Worm (Caenorhabditis elegans) whole organism, mixed stage, embryonic: Measurements from ENCODE around the gene psmd-9.

Experiments
- bed-3 ChIP-seq: fragments of 200-800 bp; sonication (Bioruptor generic); optimal IDR thresholded peaks from 3 replicates; lab custom pipeline; 2018; ENCODE audit warnings: mild to moderate bottlenecking, missing genetic modification characterization, moderate library complexity, missing compliant biosample characterization
- blmp-1 ChIP-seq: fragments of 150-350 bp; optimal IDR thresholded peaks from 2 replicates; lab custom pipeline; 2014; ENCODE audit warnings: missing biosample characterization, missing genetic modification characterization
- ceh-39 ChIP-seq: fragments of 150-350 bp; optimal IDR thresholded peaks from 2 replicates; lab custom pipeline; 2014; ENCODE audit warnings: missing biosample characterization, missing genetic modification characterization
- ceh-43 ChIP-seq: fragments of 200-800 bp; sonication (Bioruptor generic); optimal IDR thresholded peaks from 2 replicates; lab custom pipeline; 2018; ENCODE audit warnings: mild to moderate bottlenecking, missing genetic modification characterization, moderate library complexity, missing compliant biosample characterization
- ceh-83 ChIP-seq: fragments of 200-800 bp; sonication (Bioruptor generic); optimal IDR thresholded peaks from 2 replicates; lab custom pipeline; 2018; ENCODE audit warnings: mild to moderate bottlenecking, missing genetic modification characterization, missing compliant biosample characterization
- ces-1 ChIP-seq: fragments of 150-350 bp; optimal IDR thresholded peaks from 2 replicates; lab custom pipeline; 2014; ENCODE audit warnings: missing biosample characterization, missing genetic modification reagents, missing genetic modification characterization
- cnd-1 ChIP-seq: fragments of 200-800 bp; sonication (Bioruptor generic); optimal IDR thresholded peaks from 2 replicates; lab custom pipeline; 2018; ENCODE audit warnings: mild to moderate bottlenecking, missing genetic modification characterization, missing compliant biosample characterization
- drap-1 ChIP-seq: fragments of 200-800 bp; sonication (Bioruptor generic); optimal IDR thresholded peaks from 3 replicates; lab custom pipeline; 2018; ENCODE audit warnings: mild to moderate bottlenecking, missing genetic modification characterization, missing compliant biosample characterization
- elt-1 ChIP-seq: sonication (generic microtip); optimal IDR thresholded peaks from 2 replicates; lab custom pipeline; 2017; ENCODE audit warnings: missing genetic modification characterization, mild to moderate bottlenecking, missing compliant biosample characterization, antibody characterized with exemption, moderate library complexity, borderline replicate concordance; ENCODE audit not compliant: insufficient read depth
- elt-3 ChIP-seq: fragments of 150-350 bp; optimal IDR thresholded peaks from 2 replicates; lab custom pipeline; 2014; ENCODE audit warnings: missing biosample characterization, missing genetic modification characterization
- flh-1 ChIP-seq: fragments of 200-800 bp; sonication (Bioruptor generic); optimal IDR thresholded peaks from 2 replicates; lab custom pipeline; 2018; ENCODE audit warnings: mild to moderate bottlenecking, missing genetic modification characterization, moderate library complexity, missing compliant biosample characterization
- ham-2 ChIP-seq: fragments of 200-800 bp; sonication (Bioruptor generic); optimal IDR thresholded peaks from 2 replicates; lab custom pipeline; 2018; ENCODE audit warnings: mild to moderate bottlenecking, missing genetic modification characterization, missing compliant biosample characterization
- hlh-1 ChIP-seq: fragments of 150-350 bp; optimal IDR thresholded peaks from 2 replicates; lab custom pipeline; 2014; ENCODE audit warnings: missing biosample characterization, missing genetic modification reagents, missing genetic modification characterization
- lin-32 ChIP-seq: fragments of 200-800 bp; sonication (Bioruptor generic); optimal IDR thresholded peaks from 2 replicates; lab custom pipeline; 2018; ENCODE audit warnings: mild to moderate bottlenecking, missing genetic modification characterization, missing compliant biosample characterization
- lsy-2 ChIP-seq: fragments of 150-350 bp; optimal IDR thresholded peaks from 2 replicates; lab custom pipeline; 2014; ENCODE audit warnings: missing biosample characterization, missing genetic modification characterization
- mls-2 ChIP-seq: sonication (generic microtip); optimal IDR thresholded peaks from 2 replicates; lab custom pipeline; 2016; ENCODE audit warnings: mild to moderate bottlenecking, missing genetic modification characterization, moderate library complexity, missing compliant biosample characterization
- nhr-12 ChIP-seq: fragments of 150-350 bp; optimal IDR thresholded peaks from 2 replicates; lab custom pipeline; 2014; ENCODE audit warnings: missing biosample characterization, missing genetic modification characterization
- nhr-2 ChIP-seq: fragments of 150-350 bp; optimal IDR thresholded peaks from 2 replicates; lab custom pipeline; 2014; ENCODE audit warnings: missing biosample characterization, missing genetic modification characterization
- nhr-237 ChIP-seq: fragments of 150-350 bp; optimal IDR thresholded peaks from 2 replicates; lab custom pipeline; 2014; ENCODE audit warnings: missing biosample characterization, missing genetic modification characterization
- nhr-28 ChIP-seq: fragments of 150-350 bp; optimal IDR thresholded peaks from 2 replicates; lab custom pipeline; 2014; ENCODE audit warnings: missing biosample characterization, missing genetic modification characterization
- sem-2 ChIP-seq: fragments of 200-800 bp; sonication (Bioruptor generic); optimal IDR thresholded peaks from 2 replicates; lab custom pipeline; 2018; ENCODE audit warnings: mild to moderate bottlenecking, missing genetic modification characterization, missing compliant biosample characterization
- snpc-4 ChIP-seq: fragments of 150-350 bp; optimal IDR thresholded peaks from 2 replicates; lab custom pipeline; 2014; ENCODE audit warnings: missing biosample characterization, missing genetic modification characterization
- tbx-8 ChIP-seq: fragments of 200-800 bp; sonication (Bioruptor generic); optimal IDR thresholded peaks from 2 replicates; lab custom pipeline; 2018; ENCODE audit warnings: mild to moderate bottlenecking, missing genetic modification characterization, moderate library complexity, missing compliant biosample characterization
- unc-39 ChIP-seq: fragments of 150-350 bp; optimal IDR thresholded peaks from 2 replicates; lab custom pipeline; 2014; ENCODE audit warnings: missing biosample characterization, missing genetic modification characterization
- unc-62 ChIP-seq: fragments of 150-350 bp; optimal IDR thresholded peaks from 2 replicates; lab custom pipeline; 2014; ENCODE audit warnings: missing biosample characterization, missing genetic modification reagents, missing genetic modification characterization
- zip-8 ChIP-seq: fragments of 150-350 bp; optimal IDR thresholded peaks from 2 replicates; lab custom pipeline; 2014; ENCODE audit warnings: missing biosample characterization, missing genetic modification characterization
- ztf-11 ChIP-seq: fragments of 150-350 bp; optimal IDR thresholded peaks from 2 replicates; lab custom pipeline; 2014; ENCODE audit warnings: missing biosample characterization, missing genetic modification characterization

Gene psmd-9

ce11 chrII:6888661-6889579 is 13.0 kb upstream of the psmd-9 start:
- no peak for TF ChIP-seq sem-2 (GFP tag; lab: Kevin White, UChicago)
- no peak for TF ChIP-seq elt-3 (tag; lab: Kevin White, UChicago)
- no peak for TF ChIP-seq unc-39 (tag; lab: Kevin White, UChicago)
- no peak for TF ChIP-seq drap-1 (GFP tag; lab: Kevin White, UChicago)
- no peak for TF ChIP-seq nhr-237
- no peak for TF ChIP-seq nhr-12 (tag; lab: Kevin White, UChicago)

DNA sequence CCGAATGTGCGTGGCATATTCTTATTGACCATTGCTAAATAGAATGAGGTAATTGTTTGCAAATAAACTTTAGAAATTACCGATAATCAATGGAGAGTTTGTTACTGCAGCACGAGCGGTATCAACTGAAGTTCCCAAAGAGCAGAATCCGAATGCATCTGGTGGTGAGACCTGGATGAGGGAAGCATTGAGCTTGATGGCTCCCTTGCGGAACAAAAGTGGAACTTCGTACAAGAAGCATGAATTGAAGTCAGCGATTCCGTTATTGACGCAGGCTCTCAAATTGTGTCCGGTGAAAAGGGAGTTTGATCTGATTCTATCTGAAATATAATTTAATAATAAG is 12.3 kb upstream of the psmd-9 start:
- no peak for TF ChIP-seq blmp-1 (tag; lab: Kevin White, UChicago)
- TF ChIP-seq ham-2, result no peak
- no peak for TF ChIP-seq hlh-1 (tag; lab: Kevin White, UChicago)
- no peak for TF ChIP-seq drap-1 (GFP tag; lab: Kevin White, UChicago)
- TF ChIP-seq ceh-39 (tag; lab: Kevin White, UChicago), result no peak
- TF ChIP-seq mls-2 (tag; lab: Kevin White, UChicago), result no peak
- TF ChIP-seq ceh-83 (GFP tag; lab: Kevin White, UChicago), result no peak
- TF ChIP-seq ztf-11 (tag; lab: Kevin White, UChicago), result no peak

ce11 chrII:6890095-6890494 is 11.8 kb upstream of the psmd-9 start, which contains the start of gene acer-1:
Gene acer-1 (minus strand): TSS chrII:6890400.
- no peak for TF ChIP-seq drap-1 (GFP tag; lab: Kevin White, UChicago)
- TF ChIP-seq lin-32 (GFP tag; lab: Kevin White, UChicago), result no peak
- TF ChIP-seq snpc-4 (tag; lab: Kevin White, UChicago), result no peak
- no peak for TF ChIP-seq lsy-2 (tag; lab: Kevin White, UChicago)
- no peak for TF ChIP-seq tbx-8 (GFP tag; lab: Kevin White, UChicago)
- TF ChIP-seq nhr-237, result no peak
- TF ChIP-seq blmp-1 (tag; lab: Kevin White, UChicago), result no peak
- no peak for TF ChIP-seq cnd-1 (tag; lab: Kevin White, UChicago)
- no peak for TF ChIP-seq flh-1 (GFP tag; lab: Kevin White, UChicago)
- TF ChIP-seq ceh-39 (tag; lab: Kevin White, UChicago), result no peak
- no peak for TF ChIP-seq mls-2 (tag; lab: Kevin White, UChicago)
- TF ChIP-seq ztf-11 (tag; lab: Kevin White, UChicago), result no peak
- TF ChIP-seq nhr-28 (tag; lab: Kevin White, UChicago), result no peak
- TF ChIP-seq nhr-2 (tag; lab: Kevin White, UChicago), result no peak
- no peak for TF ChIP-seq ceh-43
- no peak for TF ChIP-seq elt-1 (tag; lab: Kevin White, UChicago)
- TF ChIP-seq nhr-12 (tag; lab: Kevin White, UChicago), result no peak

DNA sequence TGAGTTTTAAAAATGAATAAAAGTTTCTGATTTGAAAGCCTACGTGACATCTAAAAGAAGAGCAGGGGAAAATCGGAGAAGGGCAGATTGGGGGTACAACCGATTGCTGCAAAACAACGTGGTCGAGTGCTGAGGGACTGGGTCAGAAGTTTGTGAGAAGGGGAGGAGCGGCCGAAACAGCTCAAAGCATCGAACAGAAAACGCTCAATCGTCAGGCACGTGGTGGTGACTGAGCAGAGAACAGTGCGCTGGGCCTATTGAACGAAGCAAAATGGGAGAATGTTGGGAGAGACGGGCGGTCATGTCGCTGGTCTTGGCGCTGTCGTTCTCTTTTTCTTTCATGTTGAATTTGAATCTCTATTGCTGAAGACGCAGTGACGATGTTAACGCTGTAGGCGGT is 10.7 kb upstream of the psmd-9 start:
- TF ChIP-seq ces-1 (GFP tag; lab: Kevin White, UChicago), result no peak
- no peak for TF ChIP-seq bed-3
- no peak for TF ChIP-seq blmp-1 (tag; lab: Kevin White, UChicago)
- no peak for TF ChIP-seq unc-62 (GFP tag; lab: Kevin White, UChicago)
- TF ChIP-seq zip-8 (tag; lab: Kevin White, UChicago), result no peak
- TF ChIP-seq, all 35 proteins: peak for 0

- TF ChIP-seq nhr-2 (tag; lab: Kevin White, UChicago) (no peak), tbx-8 (GFP tag; lab: Kevin White, UChicago) (no peak), hlh-1 (tag; lab: Kevin White, UChicago) (peak; percentile 83)
These were observed 10.1 kb upstream of the psmd-9 start for ce11 chrII:6891838-6892237.

- TF ChIP-seq nhr-12 (tag; lab: Kevin White, UChicago), result no peak
- TF ChIP-seq cnd-1 (tag; lab: Kevin White, UChicago), result no peak
- TF ChIP-seq ceh-43, result no peak
- no peak for TF ChIP-seq zip-8 (tag; lab: Kevin White, UChicago)
- TF ChIP-seq lsy-2 (tag; lab: Kevin White, UChicago), result peak; percentile 61
- no peak for TF ChIP-seq lin-32 (GFP tag; lab: Kevin White, UChicago)
- no peak for TF ChIP-seq snpc-4 (tag; lab: Kevin White, UChicago)
These were observed 8.2 kb upstream of the psmd-9 start, which contains the start of gene adal-1 for ce11 chrII:6893589-6894245. Gene adal-1 (minus strand): TSS chrII:6893639.
